Worm (Caenorhabditis elegans): Measurements from ENCODE around the gene Y59H11AM.1.

DNA sequence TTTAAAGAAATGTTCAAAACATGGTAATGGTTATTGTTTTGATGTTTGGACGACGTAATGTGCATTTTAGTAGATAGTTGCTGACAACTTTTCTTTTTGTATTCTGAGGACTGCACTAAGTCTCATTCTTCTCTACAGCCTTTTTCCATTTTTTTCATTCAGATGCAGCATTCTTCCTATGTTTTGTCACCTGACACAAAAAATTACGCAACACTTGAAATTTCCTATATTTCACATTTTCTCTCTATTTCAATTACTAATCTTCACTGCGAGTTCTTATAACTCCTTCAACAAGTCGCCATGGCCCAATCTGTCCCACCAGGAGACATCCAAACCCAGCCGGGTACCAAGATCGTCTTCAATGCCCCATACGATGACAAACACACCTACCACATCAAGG lies at the start of gene Y59H11AM.1:
- no peak for TF ChIP-seq aly-2 (tag; optimal IDR thresholded peaks at IDR 0.05)
- TF ChIP-seq snpc-4 (tag; optimal IDR thresholded peaks at IDR 0.05) = no peak
- no peak for TF ChIP-seq nhr-42 (GFP tag; IDR thresholded peaks at IDR 0.05)
- TF ChIP-seq jun-1 (tag; optimal IDR thresholded peaks at IDR 0.05) = no peak
- TF ChIP-seq unc-62 (GFP tag; optimal IDR thresholded peaks at IDR 0.05 in 1 of 2) = no peak
- TF ChIP-seq unc-62 (tag; optimal IDR thresholded peaks at IDR 0.05) = no peak
- TF ChIP-seq hmg-1.1 (GFP tag; IDR thresholded peaks at IDR 0.05) = no peak
- no peak for TF ChIP-seq R02D3.7 (tag; optimal IDR thresholded peaks at IDR 0.05)
- no peak for TF ChIP-seq nhr-237 (tag; optimal IDR thresholded peaks at IDR 0.05)

All from whole organism, L4 larva.